Fruit fly (Drosophila melanogaster): ENCODE measurements around the gene CG18558.
A peak's percentile ranks its signal among the peaks of the same experiment; 100 is the strongest.

Gene CG18558

dm6 chr2L:2861140-2861884, 17.0 kb upstream of the CG18558 start:
- TF ChIP-seq sage (GFP tag; optimal IDR thresholded peaks at IDR 0.05), result no peak
- no peak for TF ChIP-seq Sp1 (GFP tag; optimal IDR thresholded peaks at IDR 0.05)
- no peak for TF ChIP-seq woc (GFP tag; optimal IDR thresholded peaks at IDR 0.05)
- TF ChIP-seq Hr83 (GFP tag; optimal IDR thresholded peaks at IDR 0.05; ENCODE audit: poor library complexity, severe bottlenecking), result peak; percentile 32
- no peak for TF ChIP-seq jim (GFP tag; optimal IDR thresholded peaks at IDR 0.05)
- TF ChIP-seq br (GFP tag; optimal IDR thresholded peaks at IDR 0.05), result no peak
- no peak for TF ChIP-seq ey (GFP tag; optimal IDR thresholded peaks at IDR 0.05)

DNA sequence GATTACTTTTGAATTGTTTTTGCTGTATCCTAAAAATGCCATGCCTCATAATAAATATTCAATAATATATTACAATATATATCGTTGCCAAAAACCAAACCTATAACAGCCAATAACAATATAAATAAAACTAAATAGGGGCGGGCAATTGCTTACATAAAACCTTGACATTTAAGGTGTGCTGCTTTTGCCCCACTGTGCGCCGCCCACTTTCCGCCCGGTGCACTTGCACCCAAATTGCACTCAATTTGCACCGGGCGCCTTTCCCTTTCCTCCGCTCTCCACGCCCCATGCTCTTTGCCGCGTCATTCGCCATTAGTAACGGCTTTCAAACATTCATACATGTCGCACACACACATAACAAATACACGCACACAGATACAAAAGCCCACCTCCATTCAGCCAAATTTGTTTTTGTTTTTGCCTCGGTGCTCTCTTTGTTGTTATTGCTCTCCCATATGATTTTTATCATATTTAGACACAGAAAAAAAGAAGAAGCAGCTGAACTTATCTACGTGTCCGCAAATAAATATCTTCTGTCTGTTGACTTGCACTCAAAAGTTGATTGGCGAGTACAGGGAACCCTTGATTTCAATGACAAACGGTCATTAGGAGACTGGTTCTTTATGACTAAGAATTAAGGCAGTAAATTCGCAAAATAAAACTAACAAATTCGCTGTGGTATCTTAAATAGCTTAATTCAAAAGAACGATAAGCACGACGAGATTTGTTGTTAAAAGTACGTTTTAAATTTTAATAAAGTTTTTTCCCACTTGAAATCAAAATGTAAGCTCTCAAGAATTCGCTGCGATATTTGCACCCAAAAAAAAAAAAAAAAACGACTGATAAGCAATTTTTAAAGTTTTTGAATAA, 13.8 kb upstream of the CG18558 start:
- TF ChIP-seq CrebA (GFP tag; optimal IDR thresholded peaks at IDR 0.05; ENCODE audit: borderline replicate concordance), result peak; percentile 51
- peak; percentile 33 for TF ChIP-seq br (GFP tag; optimal IDR thresholded peaks at IDR 0.05)
- peak; percentile 45 for TF ChIP-seq tai (GFP tag; optimal IDR thresholded peaks at IDR 0.05)
- peak; percentile 23 for TF ChIP-seq CG32264 (GFP tag; optimal IDR thresholded peaks at IDR 0.05)
- peak in 1 of 2 experiments; percentile 2 for TF ChIP-seq dl (GFP tag; optimal IDR thresholded peaks at IDR 0.05; ENCODE audit: insufficient read depth in 1 of 2, partially characterized antibody in 2 of 2)
- TF ChIP-seq fru (GFP tag; optimal IDR thresholded peaks at IDR 0.05), result peak; percentile 3
- TF ChIP-seq sage (GFP tag; optimal IDR thresholded peaks at IDR 0.05), result no peak
- TF ChIP-seq Abd-B (GFP tag; optimal IDR thresholded peaks at IDR 0.05), result no peak
- peak; percentile 2 for TF ChIP-seq Sp1 (GFP tag; optimal IDR thresholded peaks at IDR 0.05)
- no peak for TF ChIP-seq Myc (optimal IDR thresholded peaks at IDR 0.05)
- TF ChIP-seq woc (GFP tag; optimal IDR thresholded peaks at IDR 0.05), result peak; percentile 47
- no peak for TF ChIP-seq Dif (GFP tag; optimal IDR thresholded peaks at IDR 0.05; ENCODE audit: partially characterized antibody)
- TF ChIP-seq ey (GFP tag; optimal IDR thresholded peaks at IDR 0.05), result peak; percentile 41
- TF ChIP-seq pan (optimal IDR thresholded peaks at IDR 0.05), result no peak
- peak in 1 of 2 experiments; percentile 41 for TF ChIP-seq foxo (GFP tag; optimal IDR thresholded peaks at IDR 0.05)
- no peak for TF ChIP-seq Vsx2 (GFP tag; optimal IDR thresholded peaks at IDR 0.05; ENCODE audit: partially characterized antibody)
- TF ChIP-seq Rel (GFP tag; optimal IDR thresholded peaks at IDR 0.05), result no peak
- TF ChIP-seq Rel (tag; optimal IDR thresholded peaks at IDR 0.05), result peak; percentile 17
- TF ChIP-seq brk (GFP tag; optimal IDR thresholded peaks at IDR 0.05), result no peak
- peak; percentile 39 for TF ChIP-seq h (GFP tag; optimal IDR thresholded peaks at IDR 0.05)
- peak; percentile 18 for TF ChIP-seq HLH106 (tag; optimal IDR thresholded peaks at IDR 0.05)
- peak; percentile 15 for TF ChIP-seq Dfd (GFP tag; optimal IDR thresholded peaks at IDR 0.05)
- no peak for TF ChIP-seq lola (GFP tag; optimal IDR thresholded peaks at IDR 0.05)
- no peak for TF ChIP-seq psq (GFP tag; optimal IDR thresholded peaks at IDR 0.05)
- no peak for TF ChIP-seq dmrt93B (GFP tag; optimal IDR thresholded peaks at IDR 0.05)
- peak; percentile 43 for TF ChIP-seq Jra (GFP tag; optimal IDR thresholded peaks at IDR 0.05)
- TF ChIP-seq rgr (GFP tag; optimal IDR thresholded peaks at IDR 0.05), result peak; percentile 22
- no peak for TF ChIP-seq N (GFP tag; optimal IDR thresholded peaks at IDR 0.05)
- TF ChIP-seq GATAd (GFP tag; optimal IDR thresholded peaks at IDR 0.05), result no peak
- TF ChIP-seq Hr83 (GFP tag; optimal IDR thresholded peaks at IDR 0.05; ENCODE audit: poor library complexity, severe bottlenecking), result peak; percentile 32
- no peak for TF ChIP-seq usp (GFP tag; optimal IDR thresholded peaks at IDR 0.05)
- no peak for TF ChIP-seq dsf (GFP tag; optimal IDR thresholded peaks at IDR 0.05; ENCODE audit: borderline replicate concordance)
- no peak for TF ChIP-seq Hr78 (GFP tag; optimal IDR thresholded peaks at IDR 0.05)
- TF ChIP-seq sv (GFP tag; optimal IDR thresholded peaks at IDR 0.05), result no peak
- TF ChIP-seq OdsH (GFP tag; optimal IDR thresholded peaks at IDR 0.05), result peak; percentile 24
- peak; percentile 17 for TF ChIP-seq Hnf4 (GFP tag; optimal IDR thresholded peaks at IDR 0.05)
- TF ChIP-seq Mio (GFP tag; optimal IDR thresholded peaks at IDR 0.05), result no peak
- no peak for TF ChIP-seq CG9705 (GFP tag; optimal IDR thresholded peaks at IDR 0.05)
- TF ChIP-seq jim (GFP tag; optimal IDR thresholded peaks at IDR 0.05), result no peak
